Worm (Caenorhabditis elegans) whole organism, mixed stage, embryonic: Measurements from ENCODE around the gene ule-3.

ENCODE experiments used
- M03D4.4 ChIP-seq: sonication (generic microtip); optimal IDR thresholded peaks from 2 replicates; lab custom pipeline; 2017; ENCODE audit warnings: mild to moderate bottlenecking, missing genetic modification characterization, missing compliant biosample characterization
- ces-1 ChIP-seq: fragments of 150-350 bp; optimal IDR thresholded peaks from 2 replicates; lab custom pipeline; 2014; ENCODE audit warnings: missing biosample characterization, missing genetic modification reagents, missing genetic modification characterization
- lin-13 ChIP-seq: fragments of 150-350 bp; optimal IDR thresholded peaks from 2 replicates; lab custom pipeline; 2014; ENCODE audit warnings: missing biosample characterization, missing genetic modification characterization
- lin-32 ChIP-seq: fragments of 200-800 bp; sonication (Bioruptor generic); optimal IDR thresholded peaks from 2 replicates; lab custom pipeline; 2018; ENCODE audit warnings: mild to moderate bottlenecking, missing genetic modification characterization, missing compliant biosample characterization
- mab-5 ChIP-seq: fragments of 150-350 bp; optimal IDR thresholded peaks from 2 replicates; lab custom pipeline; 2014; ENCODE audit warnings: missing biosample characterization, missing genetic modification characterization
- mep-1 ChIP-seq: fragments of 150-350 bp; optimal IDR thresholded peaks from 2 replicates; lab custom pipeline; 2017; ENCODE audit warnings: missing biosample characterization, missing genetic modification reagents, missing genetic modification characterization, inconsistent platforms
- nhr-12 ChIP-seq: fragments of 150-350 bp; optimal IDR thresholded peaks from 2 replicates; lab custom pipeline; 2014; ENCODE audit warnings: missing biosample characterization, missing genetic modification characterization
- pha-4 ChIP-seq: fragments of 150-350 bp; optimal IDR thresholded peaks from 2 replicates; lab custom pipeline; 2018; ENCODE audit warnings: missing biosample characterization, missing genetic modification reagents, missing genetic modification characterization
- snpc-4 ChIP-seq: fragments of 150-350 bp; optimal IDR thresholded peaks from 2 replicates; lab custom pipeline; 2014; ENCODE audit warnings: missing biosample characterization, missing genetic modification characterization
- unc-120 ChIP-seq: sonication (generic microtip); optimal IDR thresholded peaks from 2 replicates; lab custom pipeline; 2017; ENCODE audit warnings: missing genetic modification characterization, missing compliant biosample characterization; ENCODE audit not compliant: poor library complexity, severe bottlenecking
- unc-62 ChIP-seq: fragments of 150-350 bp; optimal IDR thresholded peaks from 2 replicates; lab custom pipeline; 2014; ENCODE audit warnings: missing biosample characterization, missing genetic modification reagents, missing genetic modification characterization

DNA sequence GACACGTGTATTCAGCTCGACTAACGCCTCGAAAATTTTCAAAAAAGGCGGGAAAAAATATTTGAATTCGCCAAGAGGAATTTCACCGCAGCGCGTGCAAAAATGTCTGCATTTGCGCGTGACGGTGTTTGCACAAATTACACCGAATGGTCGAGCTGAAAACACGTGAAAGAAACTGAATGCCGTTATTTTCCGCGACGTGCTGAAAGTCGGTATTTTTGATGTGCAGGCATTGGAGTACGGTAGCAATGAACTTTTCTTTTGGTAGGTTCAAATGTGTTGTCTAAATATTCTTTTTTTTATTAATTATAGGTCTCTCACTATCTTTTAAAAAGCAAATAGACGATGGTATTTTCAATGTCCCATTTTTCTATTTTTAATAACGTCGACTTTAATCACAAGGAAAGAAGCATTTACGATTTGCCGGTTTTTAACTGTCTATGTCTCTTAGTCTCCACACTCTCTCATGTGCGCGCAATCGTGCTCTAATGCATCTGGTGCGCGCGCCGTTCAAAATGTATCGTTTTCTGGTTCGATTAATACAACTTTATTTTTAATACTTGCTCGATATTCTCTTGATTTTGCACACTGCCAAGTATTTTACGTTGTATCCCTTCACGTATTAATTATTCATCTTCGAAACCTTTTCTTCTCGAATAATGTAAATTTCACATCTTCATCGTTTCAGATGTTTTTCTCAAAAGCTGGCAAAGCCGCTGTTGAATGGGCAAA, 20.0 kb downstream of the ule-3 start, which contains the start of the genes C29A12.1 and lig-1:
- TF ChIP-seq snpc-4 (tag; lab: Kevin White, UChicago) (no peak), ces-1 (no peak), lin-13 (tag; lab: Kevin White, UChicago) (no peak), lin-32 (GFP tag; lab: Kevin White, UChicago) (no peak), unc-120 (tag; lab: Kevin White, UChicago) (no peak), M03D4.4 (tag; lab: Kevin White, UChicago) (no peak), mep-1 (tag; lab: Kevin White, UChicago) (peak; percentile 27), unc-62 (no peak), mab-5 (tag; lab: Kevin White, UChicago) (no peak), nhr-12 (tag; lab: Kevin White, UChicago) (no peak), pha-4 (tag; lab: Kevin White, UChicago) (no peak)
